Worm (Caenorhabditis elegans) whole organism, young adult: ENCODE results near the gene crh-2.

ENCODE experiments used
- B0035.1 ChIP-seq: sonication (generic microtip); optimal IDR thresholded peaks from 2 replicates; lab custom pipeline; 2016; ENCODE audit warnings: missing genetic modification characterization, mild to moderate bottlenecking, missing compliant biosample characterization, missing genotype, missing genetic modification reagents
- C17E4.6 ChIP-seq: fragments of 200-800 bp; sonication (Bioruptor generic); IDR thresholded peaks from 2 replicates; pipeline ENCODE4 v1.3.6; 2022; ENCODE audit warnings: missing genetic modification reagents, missing genetic modification characterization, missing compliant biosample characterization
- D2030.7 ChIP-seq: fragments of 200-800 bp; sonication (Bioruptor generic); IDR thresholded peaks from 2 replicates; pipeline ENCODE4 v1.3.6; 2022; ENCODE audit warnings: missing genetic modification reagents, missing genetic modification characterization, missing compliant biosample characterization
- F10E7.11 ChIP-seq: sonication (generic microtip); optimal IDR thresholded peaks from 2 replicates; lab custom pipeline; 2017; ENCODE audit warnings: mild to moderate bottlenecking, missing genetic modification characterization, moderate library complexity, missing compliant biosample characterization
- F57A8.1 ChIP-seq: fragments of 200-800 bp; sonication (Bioruptor generic); optimal IDR thresholded peaks from 2 replicates; lab custom pipeline; 2018; ENCODE audit warnings: mild to moderate bottlenecking, missing genetic modification characterization, moderate library complexity, missing compliant biosample characterization
- F57C9.4 ChIP-seq: sonication (generic microtip); optimal IDR thresholded peaks from 2 replicates; lab custom pipeline; 2017; ENCODE audit warnings: mild to moderate bottlenecking, missing genetic modification characterization, missing compliant biosample characterization
- K11D2.4 ChIP-seq: fragments of 200-800 bp; sonication (Bioruptor generic); IDR thresholded peaks from 2 replicates; pipeline ENCODE4 v1.3.6; 2022; ENCODE audit warnings: missing genetic modification reagents, missing genetic modification characterization, missing compliant biosample characterization
- K12H6.12 ChIP-seq: fragments of 200-800 bp; sonication (Bioruptor generic); optimal IDR thresholded peaks from 2 replicates; lab custom pipeline; 2018; ENCODE audit warnings: mild to moderate bottlenecking, missing genetic modification characterization, missing compliant biosample characterization
- Y67H2A.10 ChIP-seq: fragments of 200-800 bp; sonication (Bioruptor generic); conservative IDR thresholded peaks from 2 replicates; pipeline ENCODE4 v1.3.6; 2022; ENCODE audit warnings: missing genetic modification reagents, missing genetic modification characterization, missing compliant biosample characterization
- attf-5 ChIP-seq: fragments of 200-800 bp; sonication (Bioruptor generic); optimal IDR thresholded peaks from 2 replicates; lab custom pipeline; 2018; ENCODE audit warnings: mild to moderate bottlenecking, missing genetic modification characterization, missing compliant biosample characterization
- attf-6 ChIP-seq: fragments of 200-800 bp; sonication (Bioruptor generic); IDR thresholded peaks from 2 replicates; pipeline ENCODE4 v1.3.6; 2022; ENCODE audit warnings: missing genetic modification reagents, missing genetic modification characterization, missing compliant biosample characterization
- ccch-3 ChIP-seq: fragments of 200-800 bp; sonication (Bioruptor generic); optimal IDR thresholded peaks from 2 replicates; lab custom pipeline; 2018; ENCODE audit warnings: mild to moderate bottlenecking, missing genetic modification characterization, missing compliant biosample characterization
- cebp-1 ChIP-seq, 2 experiments: fragments of 200-800 bp in 1 of 2; sonication (Bioruptor generic) in 1 of 2; sonication (generic microtip) in 1 of 2; IDR thresholded peaks in 1 of 2; optimal IDR thresholded peaks in 1 of 2; 2 replicates each; pipeline versions ENCODE4 v1.3.6 to Lab custom; 2017 to 2022; ENCODE audit warnings: missing compliant biosample characterization in 2 of 2, missing genetic modification characterization in 2 of 2, mild to moderate bottlenecking in 1 of 2, missing genetic modification reagents in 1 of 2, moderate library complexity in 1 of 2
- dpff-1 ChIP-seq: sonication (generic microtip); optimal IDR thresholded peaks from 2 replicates; lab custom pipeline; 2017; ENCODE audit warnings: mild to moderate bottlenecking, missing genetic modification characterization, missing compliant biosample characterization
- dpl-1 ChIP-seq: fragments of 150-350 bp; optimal IDR thresholded peaks from 2 replicates; lab custom pipeline; 2014; ENCODE audit warnings: missing biosample characterization, missing genetic modification reagents, missing genetic modification characterization
- efl-1 ChIP-seq: fragments of 150-350 bp; optimal IDR thresholded peaks from 2 replicates; lab custom pipeline; 2014; ENCODE audit warnings: missing biosample characterization, missing genetic modification reagents, missing genetic modification characterization
- fkh-3 ChIP-seq: sonication (generic microtip); optimal IDR thresholded peaks from 2 replicates; lab custom pipeline; 2016; ENCODE audit warnings: mild to moderate bottlenecking, missing genetic modification characterization, missing compliant biosample characterization
- him-1 ChIP-seq: sonication (generic microtip); optimal IDR thresholded peaks from 2 replicates; lab custom pipeline; 2016; ENCODE audit warnings: missing genotype, missing genetic modification reagents, missing genetic modification characterization, missing compliant biosample characterization
- hmg-20 ChIP-seq: fragments of 200-800 bp; sonication (Bioruptor generic); IDR thresholded peaks from 2 replicates; pipeline ENCODE4 v1.3.6; 2022; ENCODE audit warnings: missing genetic modification reagents, missing genetic modification characterization, missing compliant biosample characterization
- let-607 ChIP-seq, 2 experiments: fragments of 200-800 bp in 1 of 2; sonication (Bioruptor generic) in 1 of 2; sonication (generic microtip) in 1 of 2; optimal IDR thresholded peaks; 2 replicates each; lab custom pipeline; 2016 to 2018; ENCODE audit warnings: mild to moderate bottlenecking in 2 of 2, missing compliant biosample characterization in 2 of 2, missing genetic modification characterization in 2 of 2, moderate library complexity in 2 of 2, missing genotype in 1 of 2
- lsy-27 ChIP-seq: sonication (generic microtip); optimal IDR thresholded peaks from 2 replicates; lab custom pipeline; 2017; ENCODE audit warnings: missing genetic modification characterization, mild to moderate bottlenecking, missing compliant biosample characterization, antibody characterized with exemption, missing genotype, borderline replicate concordance; ENCODE audit not compliant: insufficient read depth
- madf-6 ChIP-seq: fragments of 200-800 bp; sonication (Bioruptor generic); IDR thresholded peaks from 2 replicates; pipeline ENCODE4 v1.3.6; 2022; ENCODE audit warnings: missing genetic modification reagents, missing genetic modification characterization, missing compliant biosample characterization
- mcd-1 ChIP-seq: fragments of 200-800 bp; sonication (Bioruptor generic); IDR thresholded peaks from 2 replicates; pipeline ENCODE4 v1.3.6; 2022; ENCODE audit warnings: missing genetic modification reagents, missing genetic modification characterization, missing compliant biosample characterization
- nhr-120 ChIP-seq: fragments of 200-800 bp; sonication (Bioruptor generic); IDR thresholded peaks from 2 replicates; pipeline ENCODE4 v1.3.6; 2022; ENCODE audit warnings: missing genetic modification characterization, missing compliant biosample characterization
- nhr-179 ChIP-seq: sonication (generic microtip); optimal IDR thresholded peaks from 2 replicates; lab custom pipeline; 2016; ENCODE audit warnings: mild to moderate bottlenecking, missing genetic modification characterization, missing compliant biosample characterization
- nhr-90 ChIP-seq: sonication (generic microtip); optimal IDR thresholded peaks from 2 replicates; lab custom pipeline; 2016; ENCODE audit warnings: missing genotype, mild to moderate bottlenecking, missing genetic modification characterization, missing compliant biosample characterization
- pbrm-1 ChIP-seq: fragments of 200-800 bp; sonication (Bioruptor generic); IDR thresholded peaks from 2 replicates; pipeline ENCODE4 v1.3.6; 2022; ENCODE audit warnings: missing genetic modification reagents, missing genetic modification characterization, missing compliant biosample characterization
- snpc-1.3 ChIP-seq: sonication (generic microtip); optimal IDR thresholded peaks from 2 replicates; lab custom pipeline; 2017; ENCODE audit warnings: missing genetic modification characterization, mild to moderate bottlenecking, missing compliant biosample characterization, antibody characterized with exemption, moderate library complexity, missing genotype, missing genetic modification reagents; ENCODE audit not compliant: insufficient read depth
- snpc-4 ChIP-seq, 5 experiments: fragments of 150-350 bp in 1 of 5; sonication (generic microtip) in 4 of 5; optimal IDR thresholded peaks; 2 replicates each; lab custom pipeline; 2014 to 2018; ENCODE audit warnings: missing genetic modification characterization in 5 of 5, missing biosample characterization in 3 of 5, antibody characterized with exemption in 2 of 5, mild to moderate bottlenecking in 2 of 5, missing compliant biosample characterization in 2 of 5, missing genotype in 2 of 5, moderate library complexity in 2 of 5, missing genetic modification reagents in 1 of 5
- tbp1 ChIP-seq: fragments of 200-800 bp; sonication (Bioruptor generic); optimal IDR thresholded peaks from 2 replicates; lab custom pipeline; 2018; ENCODE audit warnings: mild to moderate bottlenecking, missing genetic modification characterization, missing compliant biosample characterization
- unc-130 ChIP-seq: sonication (generic microtip); optimal IDR thresholded peaks from 2 replicates; lab custom pipeline; 2016; ENCODE audit warnings: missing genetic modification reagents, missing genetic modification characterization, missing compliant biosample characterization
- unc-62 ChIP-seq: fragments of 150-350 bp; optimal IDR thresholded peaks from 2 replicates; lab custom pipeline; 2014; ENCODE audit warnings: missing biosample characterization, missing genetic modification reagents, missing genetic modification characterization
- ztf-26 ChIP-seq: sonication (generic microtip); optimal IDR thresholded peaks from 2 replicates; lab custom pipeline; 2017; ENCODE audit warnings: missing genetic modification characterization, missing compliant biosample characterization
- ztf-28 ChIP-seq: fragments of 200-800 bp; sonication (Bioruptor generic); IDR thresholded peaks from 2 replicates; pipeline ENCODE4 v1.3.6; 2022; ENCODE audit warnings: missing genetic modification reagents, missing genetic modification characterization, missing compliant biosample characterization
- ztf-6 ChIP-seq: fragments of 200-800 bp; sonication (Bioruptor generic); IDR thresholded peaks from 2 replicates; pipeline ENCODE4 v1.3.6; 2022; ENCODE audit warnings: missing genetic modification reagents, missing genetic modification characterization, missing compliant biosample characterization

Gene crh-2

DNA sequence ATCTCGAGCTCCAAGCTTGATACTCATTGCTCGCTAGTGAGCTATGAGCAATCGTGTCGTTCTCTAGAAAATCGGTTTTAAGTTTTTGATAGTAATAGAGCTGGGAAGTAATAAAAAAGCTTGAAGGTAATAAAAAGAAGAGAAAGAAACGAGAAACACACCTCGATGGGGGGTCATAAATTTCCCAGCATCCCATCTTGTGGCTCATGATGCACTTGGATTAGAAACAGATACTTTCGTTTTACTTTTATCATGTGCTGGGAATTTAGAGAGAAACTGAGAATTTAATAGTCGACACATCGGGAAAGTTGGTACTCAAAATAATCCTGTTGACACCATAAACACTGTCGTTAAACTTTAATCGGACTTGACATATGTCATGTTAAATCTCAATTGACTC, 33.3 kb upstream of the crh-2 start:
- TF ChIP-seq B0035.1 (tag; lab: Kevin White, UChicago), result no peak
- no peak for TF ChIP-seq D2030.7 (GFP tag; lab: Robert Waterston, UW)
- no peak for TF ChIP-seq attf-6 (GFP tag; lab: Robert Waterston, UW)
- no peak for TF ChIP-seq nhr-90
- TF ChIP-seq ztf-28 (GFP tag; lab: Robert Waterston, UW), result no peak
- no peak for TF ChIP-seq madf-6 (GFP tag; lab: Robert Waterston, UW)
- no peak for TF ChIP-seq F57C9.4 (tag; lab: Kevin White, UChicago)
- TF ChIP-seq K11D2.4 (GFP tag; lab: Robert Waterston, UW), result no peak
- TF ChIP-seq nhr-179 (tag; lab: Kevin White, UChicago), result no peak
- no peak for TF ChIP-seq C17E4.6 (GFP tag; lab: Robert Waterston, UW)
- no peak for TF ChIP-seq dpff-1 (tag; lab: Kevin White, UChicago)
- TF ChIP-seq ztf-6 (GFP tag; lab: Robert Waterston, UW), result no peak
- TF ChIP-seq snpc-4 (GFP tag; optimal IDR thresholded peaks at IDR 0.05; lab: Kevin White, UChicago), result no peak
- no peak for TF ChIP-seq snpc-4 (tag; optimal IDR thresholded peaks at IDR 0.05; lab: Kevin White, UChicago)
- no peak for TF ChIP-seq lsy-27 (tag; lab: Kevin White, UChicago)
- TF ChIP-seq pbrm-1 (GFP tag; lab: Robert Waterston, UW), result no peak
- TF ChIP-seq Y67H2A.10 (GFP tag; lab: Robert Waterston, UW), result no peak
- TF ChIP-seq F10E7.11 (tag; lab: Kevin White, UChicago), result no peak
- no peak for TF ChIP-seq F57A8.1 (GFP tag; lab: Kevin White, UChicago)
- no peak for TF ChIP-seq attf-5 (GFP tag; lab: Kevin White, UChicago)

DNA sequence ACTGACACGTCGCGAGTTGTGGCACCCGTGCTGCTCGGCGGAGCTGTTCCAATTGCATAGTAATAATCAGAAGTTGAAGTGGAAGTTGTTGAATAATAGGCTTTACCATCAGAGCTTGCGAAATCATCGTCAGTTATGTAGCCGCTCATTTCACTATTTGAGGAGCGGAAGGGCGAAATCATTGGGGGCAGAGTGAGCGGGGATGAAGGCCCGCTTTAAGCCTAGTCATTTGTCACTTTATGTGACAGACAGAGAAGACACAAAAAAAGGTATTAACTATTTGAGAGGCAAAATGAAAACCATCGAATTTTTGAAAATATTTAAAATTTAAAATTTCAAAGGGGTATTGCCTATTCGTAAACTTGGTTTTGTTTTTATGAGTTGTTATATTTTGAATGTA, 31.0 kb upstream of the crh-2 start:
- TF ChIP-seq dpl-1, result no peak
- TF ChIP-seq cebp-1 (GFP tag; IDR thresholded peaks at IDR 0.05; lab: Robert Waterston, UW), result no peak
- TF ChIP-seq cebp-1 (tag; optimal IDR thresholded peaks at IDR 0.05; lab: Kevin White, UChicago), result no peak
- no peak for TF ChIP-seq unc-62 (GFP tag; lab: Kevin White, UChicago)
- no peak for TF ChIP-seq unc-130 (GFP tag; lab: Kevin White, UChicago)
- TF ChIP-seq snpc-1.3 (tag; lab: Kevin White, UChicago), result no peak
- no peak for TF ChIP-seq let-607 (tag; optimal IDR thresholded peaks at IDR 0.05; lab: Kevin White, UChicago)
- TF ChIP-seq fkh-3 (tag; lab: Kevin White, UChicago), result no peak
- TF ChIP-seq mcd-1 (GFP tag; lab: Robert Waterston, UW), result no peak
- no peak for TF ChIP-seq nhr-179 (tag; lab: Kevin White, UChicago)
- TF ChIP-seq hmg-20 (GFP tag; lab: Robert Waterston, UW), result no peak
- TF ChIP-seq tbp1 (GFP tag; lab: Kevin White, UChicago), result no peak
- no peak for TF ChIP-seq ztf-26 (tag; lab: Kevin White, UChicago)
- no peak for TF ChIP-seq nhr-120
- TF ChIP-seq ccch-3, result no peak
- no peak for TF ChIP-seq K12H6.12 (tag; lab: Kevin White, UChicago)
- TF ChIP-seq him-1, result no peak

DNA sequence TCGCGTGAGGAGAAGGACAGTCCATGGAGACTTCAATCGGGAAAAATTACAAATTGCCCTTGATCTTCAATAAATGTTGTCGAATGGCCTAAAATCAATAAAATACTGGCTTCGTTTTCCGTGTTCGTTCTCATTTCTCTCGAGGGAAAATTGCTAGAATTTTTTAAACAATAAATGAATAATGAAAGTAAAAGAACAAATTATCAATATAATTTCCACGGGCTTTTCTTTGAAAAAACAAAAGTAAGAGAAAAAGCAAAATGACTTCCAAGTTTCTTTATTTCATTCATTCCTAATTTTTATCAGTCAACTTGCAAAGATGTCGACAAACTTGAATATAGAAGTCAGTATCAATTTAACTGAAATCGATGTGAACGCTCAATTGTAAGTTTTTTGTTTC, 25.3 kb upstream of the crh-2 start, which contains the start of gene C34F11.1:
TSS of gene C34F11.1 (plus strand) at position 301 of the 400 bp plus-strand sequence.
- no peak for TF ChIP-seq dpl-1
- TF ChIP-seq efl-1 (GFP tag; lab: Kevin White, UChicago), result no peak
